Fruit fly (Drosophila melanogaster) S2 (cell line): Measurements from ENCODE around the gene CG9632.

Source experiments
- CG8478 ChIP-seq: fragments of >200 bp; optimal IDR thresholded peaks from 2 replicates; lab custom pipeline; 2018
- CTCF ChIP-seq, 2 experiments: fragments of >200 bp; optimal IDR thresholded peaks; 2 replicates each; lab custom pipeline; 2018

dm6 chr3R:15814150-15814549 is 45.8 kb upstream of the CG9632 start:
- TF ChIP-seq CTCF (optimal IDR thresholded peaks at IDR 0.05; lab: Kevin White, UChicago) (no peak), CG8478 (no peak)
